Worm (Caenorhabditis elegans): ENCODE results near the gene dyf-3.

ce11 chrIV:3400941-3401340, 1.9 kb upstream of the dyf-3 start:
- TF ChIP-seq snpc-4 (tag; optimal IDR thresholded peaks at IDR 0.05), result no peak
- TF ChIP-seq elt-1 (tag; optimal IDR thresholded peaks at IDR 0.05), result no peak
- peak; percentile 63 for TF ChIP-seq fos-1 (tag; optimal IDR thresholded peaks at IDR 0.05)
- TF ChIP-seq lin-13 (GFP tag; optimal IDR thresholded peaks at IDR 0.05), result no peak
- TF ChIP-seq nhr-10 (tag; optimal IDR thresholded peaks at IDR 0.05), result no peak
- TF ChIP-seq unc-55 (GFP tag; optimal IDR thresholded peaks at IDR 0.05), result no peak
- TF ChIP-seq nhr-11 (tag; optimal IDR thresholded peaks at IDR 0.05), result no peak
- TF ChIP-seq ama-1 (optimal IDR thresholded peaks at IDR 0.05), result no peak

All from whole organism, L2 larva.